Worm (Caenorhabditis elegans) whole organism, early embryonic: ENCODE results near the gene F45D3.3.

Source experiments
- B0310.2 ChIP-seq: sonication (generic microtip); optimal IDR thresholded peaks from 2 replicates; lab custom pipeline; 2016; ENCODE audit warnings: mild to moderate bottlenecking, missing genetic modification characterization, missing compliant biosample characterization
- F13C5.2 ChIP-seq: sonication (generic microtip); optimal IDR thresholded peaks from 2 replicates; lab custom pipeline; 2017; ENCODE audit warnings: mild to moderate bottlenecking, missing genetic modification characterization, inconsistent platforms, missing compliant biosample characterization
- aly-1 ChIP-seq: sonication (generic microtip); optimal IDR thresholded peaks from 2 replicates; lab custom pipeline; 2016; ENCODE audit warnings: missing genetic modification characterization, missing compliant biosample characterization
- ama-1 ChIP-seq: fragments of 150-350 bp; optimal IDR thresholded peaks from 2 replicates; lab custom pipeline; 2014
- ceh-13 ChIP-seq: fragments of 200-800 bp; sonication (Bioruptor generic); optimal IDR thresholded peaks from 2 replicates; lab custom pipeline; 2018; ENCODE audit warnings: mild to moderate bottlenecking, missing genetic modification characterization, missing compliant biosample characterization
- ceh-36 ChIP-seq: sonication (generic microtip); optimal IDR thresholded peaks from 2 replicates; lab custom pipeline; 2016; ENCODE audit warnings: missing genetic modification characterization, inconsistent platforms, missing compliant biosample characterization
- ets-7 ChIP-seq: sonication (generic microtip); optimal IDR thresholded peaks from 2 replicates; lab custom pipeline; 2016; ENCODE audit warnings: missing genotype, missing genetic modification characterization, missing compliant biosample characterization
- flt-1 ChIP-seq: fragments of 200-800 bp; sonication (Bioruptor generic); IDR thresholded peaks from 2 replicates; pipeline ENCODE4 v1.3.6; 2022; ENCODE audit warnings: missing genetic modification characterization, missing compliant biosample characterization
- hmbx-1 ChIP-seq: sonication (generic microtip); optimal IDR thresholded peaks from 2 replicates; lab custom pipeline; 2016; ENCODE audit warnings: mild to moderate bottlenecking, missing genetic modification characterization, missing compliant biosample characterization
- hmg-4 ChIP-seq: fragments of 200-800 bp; sonication (Bioruptor generic); optimal IDR thresholded peaks from 2 replicates; lab custom pipeline; 2018; ENCODE audit warnings: mild to moderate bottlenecking, missing genetic modification characterization, missing compliant biosample characterization
- hnd-1 ChIP-seq: sonication (generic microtip); optimal IDR thresholded peaks from 2 replicates; lab custom pipeline; 2016; ENCODE audit warnings: missing genetic modification characterization, missing compliant biosample characterization
- pes-1 ChIP-seq: fragments of 200-800 bp; sonication (Bioruptor generic); IDR thresholded peaks from 2 replicates; pipeline ENCODE4 v1.3.6; 2022; ENCODE audit warnings: missing genetic modification reagents, missing genetic modification characterization, missing compliant biosample characterization
- scrt-1 ChIP-seq: fragments of 200-800 bp; sonication (Bioruptor generic); IDR thresholded peaks from 2 replicates; pipeline ENCODE4 v1.3.6; 2022; ENCODE audit warnings: missing genetic modification characterization, missing compliant biosample characterization
- sea-1 ChIP-seq: fragments of 200-800 bp; sonication (Bioruptor generic); conservative IDR thresholded peaks from 2 replicates; pipeline ENCODE4 v1.3.6; 2022; ENCODE audit warnings: missing genetic modification characterization, missing compliant biosample characterization
- tbx-11 ChIP-seq: fragments of 200-800 bp; sonication (Bioruptor generic); IDR thresholded peaks from 2 replicates; pipeline ENCODE4 v1.3.6; 2022; ENCODE audit warnings: missing genetic modification characterization, missing compliant biosample characterization
- tbx-37 ChIP-seq: fragments of 200-800 bp; sonication (Bioruptor generic); conservative IDR thresholded peaks from 2 replicates; pipeline ENCODE4 v1.3.6; 2022; ENCODE audit warnings: missing genetic modification reagents, missing genetic modification characterization, missing compliant biosample characterization
- tra-4 ChIP-seq: sonication (generic microtip); optimal IDR thresholded peaks from 2 replicates; lab custom pipeline; 2017; ENCODE audit warnings: missing genetic modification characterization, missing compliant biosample characterization

Gene F45D3.3

ce11 chrV:12592379-12592778 is 42.2 kb upstream of the F45D3.3 start, which contains the start of gene C14C10.2:
Gene C14C10.2, minus strand, starts transcription at chrV:12592479.
- no peak for TF ChIP-seq aly-1
- no peak for TF ChIP-seq sea-1 (GFP tag; lab: Robert Waterston, UW)
- TF ChIP-seq hmg-4 (GFP tag; lab: Kevin White, UChicago): no peak
- TF ChIP-seq scrt-1 (GFP tag; lab: Robert Waterston, UW): no peak
- TF ChIP-seq ceh-13 (GFP tag; lab: Kevin White, UChicago): no peak
- no peak for TF ChIP-seq ama-1
- no peak for TF ChIP-seq pes-1
- TF ChIP-seq hnd-1 (tag; lab: Kevin White, UChicago): no peak
- TF ChIP-seq F13C5.2 (tag; lab: Kevin White, UChicago): no peak
- no peak for TF ChIP-seq tra-4 (tag; lab: Kevin White, UChicago)
- TF ChIP-seq hmbx-1 (tag; lab: Kevin White, UChicago): no peak
- TF ChIP-seq B0310.2 (tag; lab: Kevin White, UChicago): no peak
- no peak for TF ChIP-seq ceh-36 (tag; lab: Kevin White, UChicago)
- no peak for TF ChIP-seq tbx-11

DNA sequence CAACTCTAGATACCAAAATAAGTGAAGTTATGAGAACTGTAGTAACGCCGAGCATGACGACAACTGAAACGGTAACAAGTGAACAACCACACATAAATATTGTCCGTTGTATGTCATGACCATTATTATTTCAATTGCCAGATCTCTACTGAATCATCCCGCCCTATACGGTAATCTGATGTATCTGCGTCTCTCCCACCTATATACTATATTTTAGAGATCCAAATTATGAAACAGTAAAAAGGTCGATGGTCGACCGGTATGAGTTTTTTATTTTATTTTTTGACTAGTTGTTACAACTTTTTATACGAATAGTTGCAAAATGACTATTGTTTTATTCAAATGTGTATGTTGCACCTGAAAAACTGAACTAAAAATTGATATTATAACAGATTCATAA is 40.4 kb upstream of the F45D3.3 start, which contains the start of gene ttr-43:
Gene ttr-43 (minus strand): TSS at position 101 of the 400 bp plus-strand sequence.
- no peak for TF ChIP-seq pes-1
- TF ChIP-seq flt-1: no peak
- no peak for TF ChIP-seq sea-1 (GFP tag; lab: Robert Waterston, UW)
- TF ChIP-seq tbx-11: no peak
- TF ChIP-seq ama-1: no peak
- TF ChIP-seq B0310.2 (tag; lab: Kevin White, UChicago): no peak
- no peak for TF ChIP-seq tbx-37 (GFP tag; lab: Robert Waterston, UW)
- TF ChIP-seq scrt-1 (GFP tag; lab: Robert Waterston, UW): no peak
- no peak for TF ChIP-seq ceh-36 (tag; lab: Kevin White, UChicago)
- TF ChIP-seq tra-4 (tag; lab: Kevin White, UChicago): no peak
- no peak for TF ChIP-seq hmbx-1 (tag; lab: Kevin White, UChicago)
- no peak for TF ChIP-seq hmg-4 (GFP tag; lab: Kevin White, UChicago)
- TF ChIP-seq aly-1: no peak
- TF ChIP-seq hnd-1 (tag; lab: Kevin White, UChicago): no peak

DNA sequence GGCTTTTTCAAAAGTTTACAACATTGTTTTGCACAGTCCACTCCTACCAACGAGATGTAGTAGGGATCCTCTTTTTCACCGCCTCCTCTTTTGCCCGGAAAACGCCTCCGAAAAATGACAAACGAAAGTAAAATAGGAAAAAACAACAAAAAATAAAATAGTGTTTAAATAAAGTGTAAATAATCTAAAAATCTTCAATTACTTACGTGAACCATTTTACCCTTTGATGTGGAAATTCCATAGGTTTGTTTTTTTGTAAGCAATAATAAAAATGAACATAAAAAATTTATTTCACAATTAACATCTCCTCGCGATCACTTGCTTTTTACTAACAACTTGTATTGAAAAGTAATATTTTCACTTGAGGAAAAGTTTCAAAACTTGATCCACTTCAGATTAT is 37.8 kb upstream of the F45D3.3 start, which contains the start of gene C14C10.1:
Gene C14C10.1 (plus strand): TSS at position 301 of the 400 bp plus-strand sequence.
- TF ChIP-seq hmbx-1 (tag; lab: Kevin White, UChicago): no peak
- TF ChIP-seq sea-1 (GFP tag; lab: Robert Waterston, UW): no peak
- no peak for TF ChIP-seq scrt-1 (GFP tag; lab: Robert Waterston, UW)
- no peak for TF ChIP-seq hnd-1 (tag; lab: Kevin White, UChicago)
- no peak for TF ChIP-seq B0310.2 (tag; lab: Kevin White, UChicago)
- TF ChIP-seq ets-7: no peak
- no peak for TF ChIP-seq ceh-13 (GFP tag; lab: Kevin White, UChicago)
- TF ChIP-seq ama-1: no peak
- TF ChIP-seq tra-4 (tag; lab: Kevin White, UChicago): no peak

- TF ChIP-seq F13C5.2 (tag; lab: Kevin White, UChicago) (no peak), ceh-13 (GFP tag; lab: Kevin White, UChicago) (no peak), tbx-37 (GFP tag; lab: Robert Waterston, UW) (no peak), scrt-1 (GFP tag; lab: Robert Waterston, UW) (no peak), ets-7 (no peak), ceh-36 (tag; lab: Kevin White, UChicago) (no peak), ama-1 (no peak), tra-4 (tag; lab: Kevin White, UChicago) (no peak), hnd-1 (tag; lab: Kevin White, UChicago) (no peak), B0310.2 (tag; lab: Kevin White, UChicago) (no peak), pes-1 (no peak), hmg-4 (GFP tag; lab: Kevin White, UChicago) (no peak), sea-1 (GFP tag; lab: Robert Waterston, UW) (no peak), tbx-11 (no peak), hmbx-1 (tag; lab: Kevin White, UChicago) (no peak)
These were observed 36.6 kb upstream of the F45D3.3 start for ce11 chrV:12586793-12587192.

ce11 chrV:12584771-12585170 is 34.6 kb upstream of the F45D3.3 start:
- TF ChIP-seq aly-1 (no peak), scrt-1 (GFP tag; lab: Robert Waterston, UW) (no peak), sea-1 (GFP tag; lab: Robert Waterston, UW) (no peak), tbx-37 (GFP tag; lab: Robert Waterston, UW) (no peak), pes-1 (no peak), ama-1 (no peak), ceh-36 (tag; lab: Kevin White, UChicago) (no peak), tra-4 (tag; lab: Kevin White, UChicago) (no peak), B0310.2 (tag; lab: Kevin White, UChicago) (no peak), ets-7 (no peak), ceh-13 (GFP tag; lab: Kevin White, UChicago) (no peak), F13C5.2 (tag; lab: Kevin White, UChicago) (no peak), tbx-11 (no peak), flt-1 (no peak), hmg-4 (GFP tag; lab: Kevin White, UChicago) (no peak)

DNA sequence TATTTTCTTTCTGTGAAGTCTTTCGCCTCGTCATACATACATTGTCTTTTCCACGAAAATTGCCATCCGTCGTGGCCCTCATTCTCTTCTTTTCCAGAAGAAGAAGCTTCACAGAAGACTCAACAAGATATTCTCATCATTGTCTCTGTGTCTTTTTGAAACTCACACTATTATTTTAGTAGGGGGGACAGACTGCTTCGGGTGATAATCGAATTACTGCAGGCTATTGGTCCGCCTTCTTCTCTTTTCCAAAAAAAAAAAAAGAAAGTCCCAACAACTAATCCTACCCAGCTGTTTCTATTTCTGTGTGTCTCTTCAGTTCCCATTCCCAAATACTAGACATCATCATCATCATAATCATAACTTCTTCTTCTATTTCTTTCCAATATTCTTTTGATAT is 33.2 kb upstream of the F45D3.3 start:
- TF ChIP-seq hmbx-1 (tag; lab: Kevin White, UChicago) (no peak), tra-4 (tag; lab: Kevin White, UChicago) (no peak), tbx-37 (GFP tag; lab: Robert Waterston, UW) (no peak), flt-1 (no peak), ets-7 (no peak), sea-1 (GFP tag; lab: Robert Waterston, UW) (no peak), B0310.2 (tag; lab: Kevin White, UChicago) (no peak), ceh-36 (tag; lab: Kevin White, UChicago) (no peak), ceh-13 (GFP tag; lab: Kevin White, UChicago) (no peak), pes-1 (no peak), F13C5.2 (tag; lab: Kevin White, UChicago) (no peak), tbx-11 (no peak), hmg-4 (GFP tag; lab: Kevin White, UChicago) (no peak), scrt-1 (GFP tag; lab: Robert Waterston, UW) (no peak), hnd-1 (tag; lab: Kevin White, UChicago) (no peak)

- no peak for TF ChIP-seq hmbx-1 (tag; lab: Kevin White, UChicago)
These were observed 29.1 kb upstream of the F45D3.3 start, which contains the start of gene E02A10.3 for ce11 chrV:12579299-12579698. Gene E02A10.3, plus strand, starts transcription at chrV:12579599.
